Fruit fly (Drosophila melanogaster) whole organism, pupa: ENCODE data around the gene CG32811.

ENCODE experiments used
- CG10348 ChIP-seq: fragments of 200-800 bp; sonication (Bioruptor generic); IDR thresholded peaks from 2 replicates; pipeline ENCODE4 v1.3.6; 2022; ENCODE audit warnings: missing biosample characterization, missing genetic modification characterization
- CG12605 ChIP-seq: fragments of 200-800 bp; sonication (Bioruptor generic); IDR thresholded peaks from 2 replicates; pipeline ENCODE4 v1.3.6; 2022; ENCODE audit warnings: missing biosample characterization, missing genetic modification characterization
- CG13204 ChIP-seq: fragments of 200-800 bp; sonication (Bioruptor generic); optimal IDR thresholded peaks from 2 replicates; lab custom pipeline; 2018; ENCODE audit warnings: missing biosample characterization, mild to moderate bottlenecking, missing genetic modification characterization, moderate library complexity
- CG14655 ChIP-seq: fragments of 200-800 bp; sonication (Bioruptor generic); optimal IDR thresholded peaks from 3 replicates; lab custom pipeline; 2017; ENCODE audit warnings: mild to moderate bottlenecking, missing biosample characterization, missing genetic modification reagents, missing genetic modification characterization
- CG15710 ChIP-seq: fragments of 200-800 bp; sonication (Bioruptor generic); optimal IDR thresholded peaks from 2 replicates; lab custom pipeline; 2018; ENCODE audit warnings: missing biosample characterization, mild to moderate bottlenecking, missing genetic modification characterization, moderate library complexity
- CG17806 ChIP-seq: fragments of 200-800 bp; sonication (Bioruptor generic); optimal IDR thresholded peaks from 2 replicates; lab custom pipeline; 2018; ENCODE audit warnings: missing biosample characterization, mild to moderate bottlenecking, missing genetic modification characterization, moderate library complexity
- CG32121 ChIP-seq: fragments of 200-800 bp; sonication (Bioruptor generic); IDR thresholded peaks from 2 replicates; pipeline ENCODE4 v1.3.6; 2022; ENCODE audit warnings: missing biosample characterization, missing genetic modification characterization
- CG34367 ChIP-seq: fragments of 200-800 bp; sonication (Bioruptor generic); optimal IDR thresholded peaks from 2 replicates; lab custom pipeline; 2018; ENCODE audit warnings: missing biosample characterization, mild to moderate bottlenecking, missing genetic modification characterization
- CG4496 ChIP-seq: fragments of 200-800 bp; sonication (Bioruptor generic); IDR thresholded peaks from 3 replicates; pipeline ENCODE4 v1.3.6; 2022; ENCODE audit warnings: missing biosample characterization, missing genetic modification characterization
- CG8159 ChIP-seq: fragments of 200-800 bp; sonication (Bioruptor generic); optimal IDR thresholded peaks from 3 replicates; lab custom pipeline; 2018; ENCODE audit warnings: missing biosample characterization, mild to moderate bottlenecking, missing genetic modification characterization, moderate library complexity
- CG8301 ChIP-seq: fragments of 200-800 bp; sonication (Bioruptor generic); optimal IDR thresholded peaks from 2 replicates; lab custom pipeline; 2018; ENCODE audit warnings: missing biosample characterization, mild to moderate bottlenecking, missing genetic modification characterization
- CG9948 ChIP-seq: fragments of 200-800 bp; sonication (Bioruptor generic); optimal IDR thresholded peaks from 2 replicates; lab custom pipeline; 2018; ENCODE audit warnings: missing biosample characterization, mild to moderate bottlenecking, missing genetic modification characterization, moderate library complexity
- D1 ChIP-seq: fragments of 200-800 bp; sonication (Bioruptor generic); optimal IDR thresholded peaks from 2 replicates; lab custom pipeline; 2018; ENCODE audit warnings: missing biosample characterization, mild to moderate bottlenecking, missing genetic modification characterization, moderate library complexity
- EcR ChIP-seq: fragments of 200-800 bp; sonication (Bioruptor generic); optimal IDR thresholded peaks from 3 replicates; lab custom pipeline; 2019; ENCODE audit warnings: missing biosample characterization, missing genetic modification characterization, mild to moderate bottlenecking, moderate library complexity, missing genetic modification reagents
- Ets98B ChIP-seq: fragments of 200-800 bp; sonication (Bioruptor generic); IDR thresholded peaks from 2 replicates; pipeline ENCODE4 v1.3.6; 2022; ENCODE audit warnings: missing biosample characterization, missing genetic modification characterization
- Pif1A ChIP-seq: fragments of 200-800 bp; sonication (Bioruptor generic); optimal IDR thresholded peaks from 3 replicates; lab custom pipeline; 2016; ENCODE audit warnings: missing biosample characterization, missing genetic modification characterization
- Pif1B ChIP-seq: fragments of 200-800 bp; sonication (Bioruptor generic); optimal IDR thresholded peaks from 3 replicates; lab custom pipeline; 2016; ENCODE audit warnings: missing biosample characterization, missing genetic modification characterization
- Snoo ChIP-seq: fragments of 200-800 bp; sonication (Bioruptor generic); optimal IDR thresholded peaks from 3 replicates; lab custom pipeline; 2017; ENCODE audit warnings: missing biosample characterization, mild to moderate bottlenecking, missing genetic modification characterization, inconsistent platforms
- fd96Ca ChIP-seq: fragments of 200-800 bp; sonication (Bioruptor generic); IDR thresholded peaks from 3 replicates; pipeline ENCODE4 v1.3.6; 2022; ENCODE audit warnings: missing biosample characterization, missing genetic modification characterization
- gl ChIP-seq: fragments of 200-800 bp; sonication (Bioruptor generic); optimal IDR thresholded peaks from 2 replicates; lab custom pipeline; 2018; ENCODE audit warnings: missing biosample characterization, mild to moderate bottlenecking, missing genetic modification characterization
- rn ChIP-seq: fragments of 200-800 bp; sonication (Bioruptor generic); IDR thresholded peaks from 2 replicates; pipeline ENCODE4 v1.3.6; 2022; ENCODE audit warnings: missing biosample characterization, missing genetic modification characterization

The CG32811 gene

dm6 chrX:1275018-1275820 is 23.0 kb downstream of the CG32811 start, which contains the start of gene Atf3:
TSS of gene Atf3 (minus strand) at chrX:1275284.
- TF ChIP-seq CG15710 (tag; lab: Kevin White, UChicago) (peak; percentile 83), fd96Ca (GFP tag; lab: Robert Waterston, UW) (peak; percentile 98), CG17806 (tag; lab: Kevin White, UChicago) (peak; percentile 81), D1 (tag; lab: Kevin White, UChicago) (no peak), CG32121 (GFP tag; lab: Robert Waterston, UW) (peak; percentile 97), CG4496 (GFP tag; lab: Robert Waterston, UW) (peak; percentile 98), Ets98B (GFP tag; lab: Robert Waterston, UW) (peak; percentile 95), rn (GFP tag; lab: Robert Waterston, UW) (peak; percentile 91), CG12605 (peak; percentile 86), CG8159 (tag; lab: Kevin White, UChicago) (peak; percentile 79), Snoo (peak; percentile 80), CG8301 (peak; percentile 93), Pif1B (GFP tag; lab: Kevin White, UChicago) (peak; percentile 82), CG9948 (tag; lab: Kevin White, UChicago) (peak; percentile 85), CG10348 (peak; percentile 97), Pif1A (GFP tag; lab: Kevin White, UChicago) (peak; percentile 91), CG14655 (GFP tag; lab: Kevin White, UChicago) (peak; percentile 90), EcR (GFP tag; lab: Kevin White, UChicago) (no peak), gl (tag; lab: Kevin White, UChicago) (peak; percentile 46), CG13204 (GFP tag; lab: Kevin White, UChicago) (peak; percentile 12), CG34367 (tag; lab: Kevin White, UChicago) (peak; percentile 77)

dm6 chrX:1272848-1273247 is 25.3 kb downstream of the CG32811 start:
- TF ChIP-seq Pif1A (GFP tag; lab: Kevin White, UChicago), result no peak
- no peak for TF ChIP-seq D1 (tag; lab: Kevin White, UChicago)
- no peak for TF ChIP-seq CG15710 (tag; lab: Kevin White, UChicago)
- TF ChIP-seq Snoo, result no peak
- no peak for TF ChIP-seq CG12605
- TF ChIP-seq gl (tag; lab: Kevin White, UChicago), result no peak
- TF ChIP-seq CG9948 (tag; lab: Kevin White, UChicago), result no peak
- no peak for TF ChIP-seq rn (GFP tag; lab: Robert Waterston, UW)
- no peak for TF ChIP-seq Ets98B (GFP tag; lab: Robert Waterston, UW)
- no peak for TF ChIP-seq CG32121 (GFP tag; lab: Robert Waterston, UW)
- TF ChIP-seq Pif1B (GFP tag; lab: Kevin White, UChicago), result no peak
- TF ChIP-seq CG34367 (tag; lab: Kevin White, UChicago), result no peak
- no peak for TF ChIP-seq CG8159 (tag; lab: Kevin White, UChicago)
- TF ChIP-seq CG14655 (GFP tag; lab: Kevin White, UChicago), result no peak
- TF ChIP-seq EcR (GFP tag; lab: Kevin White, UChicago), result no peak
- no peak for TF ChIP-seq CG13204 (GFP tag; lab: Kevin White, UChicago)
- no peak for TF ChIP-seq CG10348
- TF ChIP-seq CG17806 (tag; lab: Kevin White, UChicago), result no peak

dm6 chrX:1271080-1271479 is 27.1 kb downstream of the CG32811 start:
- TF ChIP-seq CG9948 (tag; lab: Kevin White, UChicago) (no peak), CG32121 (GFP tag; lab: Robert Waterston, UW) (no peak; the same call in 1 of the 2 replicates), Pif1B (GFP tag; lab: Kevin White, UChicago) (no peak), CG8159 (tag; lab: Kevin White, UChicago) (no peak), CG17806 (tag; lab: Kevin White, UChicago) (no peak), CG14655 (GFP tag; lab: Kevin White, UChicago) (no peak), CG10348 (no peak), CG13204 (GFP tag; lab: Kevin White, UChicago) (no peak), CG4496 (GFP tag; lab: Robert Waterston, UW) (peak; percentile 25; the same call in 1 of the 3 replicates), CG12605 (peak; percentile 49)
- TF ChIP-seq, all 21 proteins: peak for 2

- TF ChIP-seq CG13204 (GFP tag; lab: Kevin White, UChicago) (no peak), CG15710 (tag; lab: Kevin White, UChicago) (peak; percentile 11), Snoo (peak; percentile 23), fd96Ca (GFP tag; lab: Robert Waterston, UW) (0 out of 3 replicates have a peak, but pooled peaks have one; percentile 14), CG8301 (peak; percentile 9), CG9948 (tag; lab: Kevin White, UChicago) (no peak), CG34367 (tag; lab: Kevin White, UChicago) (no peak), CG4496 (GFP tag; lab: Robert Waterston, UW) (peak; percentile 41; the same call in 1 of the 3 replicates), CG32121 (GFP tag; lab: Robert Waterston, UW) (peak; percentile 37; the same call in 1 of the 2 replicates), rn (GFP tag; lab: Robert Waterston, UW) (no peak), CG10348 (no peak), CG8159 (tag; lab: Kevin White, UChicago) (peak; percentile 19), CG14655 (GFP tag; lab: Kevin White, UChicago) (no peak), Pif1A (GFP tag; lab: Kevin White, UChicago) (no peak), D1 (tag; lab: Kevin White, UChicago) (no peak), gl (tag; lab: Kevin White, UChicago) (no peak), EcR (GFP tag; lab: Kevin White, UChicago) (no peak), Pif1B (GFP tag; lab: Kevin White, UChicago) (no peak), Ets98B (GFP tag; lab: Robert Waterston, UW) (no peak)
- TF ChIP-seq, all 21 proteins: peak for 7
Measured at dm6 chrX:1270655-1271054, 27.5 kb downstream of the CG32811 start.
